Fruit fly (Drosophila melanogaster) whole organism, embryonic: ENCODE measurements around the gene NK7.1.

ENCODE experiments used
- B-H2 ChIP-seq: fragments of 200-800 bp; sonication (Bioruptor generic); optimal IDR thresholded peaks from 2 replicates; lab custom pipeline; 2018; ENCODE audit warnings: missing biosample characterization, mild to moderate bottlenecking, missing genetic modification characterization
- CG10321 ChIP-seq: fragments of 200-800 bp; sonication (Bioruptor generic); IDR thresholded peaks from 2 replicates; pipeline ENCODE4 v1.3.6; 2022; ENCODE audit warnings: missing biosample characterization, missing genetic modification characterization
- CG11398 ChIP-seq: fragments of 200-800 bp; sonication (Bioruptor generic); optimal IDR thresholded peaks from 2 replicates; lab custom pipeline; 2016; ENCODE audit warnings: missing biosample characterization, missing genetic modification characterization
- CG11696 ChIP-seq: fragments of 200-800 bp; sonication (Bioruptor generic); IDR thresholded peaks from 2 replicates; pipeline ENCODE4 v1.3.6; 2022; ENCODE audit warnings: missing biosample characterization, missing genetic modification characterization
- CG12744 ChIP-seq: fragments of 200-800 bp; sonication (Bioruptor generic); optimal IDR thresholded peaks from 2 replicates; lab custom pipeline; 2016; ENCODE audit warnings: missing biosample characterization, missing genetic modification characterization
- CG12769 ChIP-seq: fragments of 200-800 bp; sonication (Bioruptor generic); optimal IDR thresholded peaks from 2 replicates; lab custom pipeline; 2019; ENCODE audit warnings: missing biosample characterization, mild to moderate bottlenecking, missing genetic modification characterization, moderate library complexity
- CG15269 ChIP-seq: fragments of 200-800 bp; sonication (Bioruptor generic); optimal IDR thresholded peaks from 2 replicates; lab custom pipeline; 2018; ENCODE audit warnings: missing biosample characterization, mild to moderate bottlenecking, missing genetic modification characterization, moderate library complexity
- CG1603 ChIP-seq: fragments of 200-800 bp; sonication (Bioruptor generic); optimal IDR thresholded peaks from 2 replicates; lab custom pipeline; 2019; ENCODE audit warnings: missing biosample characterization, mild to moderate bottlenecking, missing genetic modification characterization, moderate library complexity
- CG17385 ChIP-seq: fragments of 200-800 bp; sonication (Bioruptor generic); optimal IDR thresholded peaks from 3 replicates; lab custom pipeline; 2018; ENCODE audit warnings: missing biosample characterization, mild to moderate bottlenecking, missing genetic modification characterization
- CG18599 ChIP-seq: fragments of 200-800 bp; sonication (Bioruptor generic); optimal IDR thresholded peaks from 3 replicates; lab custom pipeline; 2017; ENCODE audit warnings: missing biosample characterization, missing genetic modification characterization, mild to moderate bottlenecking, moderate library complexity, missing genetic modification reagents
- CG32532 ChIP-seq: fragments of 200-800 bp; sonication (Bioruptor generic); IDR thresholded peaks from 2 replicates; pipeline ENCODE4 v1.3.6; 2022; ENCODE audit warnings: missing biosample characterization, missing genetic modification characterization
- CG4820 ChIP-seq: fragments of 200-800 bp; sonication (Bioruptor generic); optimal IDR thresholded peaks from 3 replicates; lab custom pipeline; 2016; ENCODE audit warnings: missing biosample characterization, missing genetic modification characterization
- CG6175 ChIP-seq: fragments of 200-800 bp; sonication (Bioruptor generic); IDR thresholded peaks from 3 replicates; pipeline ENCODE4 v1.3.6; 2022; ENCODE audit warnings: missing biosample characterization, missing genetic modification characterization
- CG7745 ChIP-seq: fragments of 200-800 bp; sonication (Bioruptor generic); optimal IDR thresholded peaks from 2 replicates; lab custom pipeline; 2018; ENCODE audit warnings: missing biosample characterization, mild to moderate bottlenecking, missing genetic modification characterization, moderate library complexity
- CG8281 ChIP-seq: fragments of 200-800 bp; sonication (Bioruptor generic); optimal IDR thresholded peaks from 2 replicates; lab custom pipeline; 2018; ENCODE audit warnings: missing biosample characterization, mild to moderate bottlenecking, missing genetic modification characterization, moderate library complexity
- CG9876 ChIP-seq: fragments of 200-800 bp; sonication (Bioruptor generic); optimal IDR thresholded peaks from 2 replicates; lab custom pipeline; 2016; ENCODE audit warnings: missing biosample characterization, missing genetic modification characterization
- Chrac-16 ChIP-seq: fragments of 200-800 bp; sonication (Bioruptor generic); optimal IDR thresholded peaks from 3 replicates; lab custom pipeline; 2016; ENCODE audit warnings: missing biosample characterization, missing genetic modification characterization
- Deaf1 ChIP-seq: fragments of 200-800 bp; optimal IDR thresholded peaks from 3 replicates; lab custom pipeline; 2019; ENCODE audit warnings: missing biosample characterization, mild to moderate bottlenecking, missing genetic modification characterization, moderate library complexity
- Dfd ChIP-seq, 2 experiments: fragments of >200 bp; optimal IDR thresholded peaks; 2 replicates each; lab custom pipeline; 2017; ENCODE audit warnings: missing biosample characterization in 2 of 2, missing genetic modification characterization in 2 of 2
- Ets65A ChIP-seq: fragments of 200-800 bp; sonication (Bioruptor generic); peaks from one replicate; lab custom pipeline; 2016; ENCODE audit warnings: missing biosample characterization, missing genetic modification characterization
- Ets97D ChIP-seq: fragments of 200-800 bp; sonication (Bioruptor generic); optimal IDR thresholded peaks from 3 replicates; lab custom pipeline; 2016; ENCODE audit warnings: missing biosample characterization, missing genetic modification characterization
- Mad ChIP-seq: fragments of 200-800 bp; sonication (Bioruptor generic); optimal IDR thresholded peaks from 2 replicates; lab custom pipeline; 2016; ENCODE audit warnings: missing biosample characterization, missing genetic modification characterization
- Max ChIP-seq: fragments of 200-800 bp; sonication (Bioruptor generic); optimal IDR thresholded peaks from 2 replicates; lab custom pipeline; 2016; ENCODE audit warnings: missing biosample characterization, mild to moderate bottlenecking, missing genetic modification characterization
- NC2β ChIP-seq: fragments of 200-800 bp; sonication (Bioruptor generic); optimal IDR thresholded peaks from 2 replicates; lab custom pipeline; 2016; ENCODE audit warnings: missing biosample characterization, missing genetic modification characterization
- NK7.1 ChIP-seq: fragments of 200-800 bp; sonication (Bioruptor generic); optimal IDR thresholded peaks from 3 replicates; lab custom pipeline; 2016; ENCODE audit warnings: missing biosample characterization, missing genetic modification characterization
- PHDP ChIP-seq: fragments of 200-800 bp; sonication (Bioruptor generic); optimal IDR thresholded peaks from 3 replicates; lab custom pipeline; 2018; ENCODE audit warnings: missing biosample characterization, mild to moderate bottlenecking, missing genetic modification characterization, moderate library complexity
- Rfx ChIP-seq: fragments of 200-800 bp; sonication (Bioruptor generic); IDR thresholded peaks from 2 replicates; pipeline ENCODE4 v1.3.6; 2022; ENCODE audit warnings: missing biosample characterization, missing genetic modification characterization
- Sox100B ChIP-seq: fragments of 200-800 bp; sonication (Bioruptor generic); optimal IDR thresholded peaks from 3 replicates; lab custom pipeline; 2018; ENCODE audit warnings: missing biosample characterization, mild to moderate bottlenecking, missing genetic modification characterization
- Stat92E ChIP-seq, 3 experiments: fragments of >200 bp in 2 of 3; fragments of 200-800 bp in 1 of 3; sonication (Bioruptor generic) in 1 of 3; optimal IDR thresholded peaks; 2 replicates each; lab custom pipeline; 2017 to 2019; ENCODE audit warnings: missing biosample characterization in 3 of 3, missing genetic modification characterization in 3 of 3, mild to moderate bottlenecking in 1 of 3, moderate library complexity in 1 of 3
- ab ChIP-seq: fragments of 200-800 bp; sonication (Bioruptor generic); optimal IDR thresholded peaks from 2 replicates; lab custom pipeline; 2016; ENCODE audit warnings: missing biosample characterization, missing genetic modification characterization
- ap ChIP-seq: fragments of 200-800 bp; sonication (Bioruptor generic); IDR thresholded peaks from 2 replicates; pipeline ENCODE4 v1.3.6; 2022; ENCODE audit warnings: missing biosample characterization, missing genetic modification characterization
- bab2 ChIP-seq: fragments of 200-800 bp; sonication (Bioruptor generic); optimal IDR thresholded peaks from 2 replicates; lab custom pipeline; 2016; ENCODE audit warnings: missing biosample characterization, missing genetic modification characterization
- corto ChIP-seq: fragments of 200-800 bp; sonication (Bioruptor generic); optimal IDR thresholded peaks from 2 replicates; lab custom pipeline; 2016; ENCODE audit warnings: missing biosample characterization, mild to moderate bottlenecking, missing genetic modification characterization, moderate library complexity
- crp ChIP-seq, 2 experiments: fragments of 200-800 bp; sonication (Bioruptor generic); optimal IDR thresholded peaks; 2 replicates in 1 of 2; 3 replicates in 1 of 2; lab custom pipeline; 2017; ENCODE audit warnings: missing biosample characterization in 2 of 2, missing genetic modification characterization in 2 of 2, mild to moderate bottlenecking in 1 of 2, moderate library complexity in 1 of 2
- ewg ChIP-seq: fragments of 200-800 bp; sonication (Bioruptor generic); optimal IDR thresholded peaks from 3 replicates; lab custom pipeline; 2017; ENCODE audit warnings: mild to moderate bottlenecking, missing biosample characterization, missing genetic modification reagents, missing genetic modification characterization
- eyg ChIP-seq: fragments of 200-800 bp; sonication (Bioruptor generic); optimal IDR thresholded peaks from 3 replicates; lab custom pipeline; 2016; ENCODE audit warnings: missing biosample characterization, missing genetic modification characterization
- grn ChIP-seq: fragments of 200-800 bp; sonication (Bioruptor generic); optimal IDR thresholded peaks from 3 replicates; lab custom pipeline; 2017; ENCODE audit warnings: missing biosample characterization, missing genetic modification characterization
- lov ChIP-seq, 2 experiments: fragments of 200-800 bp in 1 of 2; fragments of >200 bp in 1 of 2; sonication (Bioruptor generic) in 1 of 2; IDR thresholded peaks in 1 of 2; optimal IDR thresholded peaks in 1 of 2; 2 replicates in 1 of 2; 3 replicates in 1 of 2; pipeline versions ENCODE4 v1.3.6 to Lab custom; 2017 to 2022; ENCODE audit warnings: missing biosample characterization in 1 of 2, missing genetic modification characterization in 1 of 2
- mam ChIP-seq: fragments of 200-800 bp; sonication (Bioruptor generic); optimal IDR thresholded peaks from 3 replicates; lab custom pipeline; 2016; ENCODE audit warnings: missing biosample characterization, missing genetic modification characterization
- pan ChIP-seq, 4 experiments: fragments of >200 bp in 3 of 4; fragments of 200-800 bp in 1 of 4; sonication (Bioruptor generic) in 1 of 4; optimal IDR thresholded peaks in 3 of 4; IDR thresholded peaks in 1 of 4; 2 replicates each; pipeline versions ENCODE4 v1.3.6 to Lab custom; 2017 to 2022; ENCODE audit warnings: missing biosample characterization in 2 of 4, missing genetic modification characterization in 2 of 4, mixed read lengths in 1 of 4
- pb ChIP-seq: fragments of 200-800 bp; sonication (Bioruptor generic); optimal IDR thresholded peaks from 3 replicates; lab custom pipeline; 2016; ENCODE audit warnings: missing biosample characterization, missing genetic modification characterization
- scrt ChIP-seq: fragments of 200-800 bp; sonication (Bioruptor generic); optimal IDR thresholded peaks from 2 replicates; lab custom pipeline; 2018; ENCODE audit warnings: missing biosample characterization, mild to moderate bottlenecking, missing genetic modification characterization, moderate library complexity
- sd ChIP-seq: fragments of 200-800 bp; sonication (Bioruptor generic); optimal IDR thresholded peaks from 3 replicates; lab custom pipeline; 2018; ENCODE audit warnings: missing biosample characterization, mild to moderate bottlenecking, missing genetic modification characterization, moderate library complexity
- slbo ChIP-seq: fragments of 200-800 bp; sonication (Bioruptor generic); IDR thresholded peaks from 2 replicates; pipeline ENCODE4 v1.3.6; 2022; ENCODE audit warnings: missing biosample characterization, missing genetic modification characterization
- sob ChIP-seq: fragments of 200-800 bp; sonication (Bioruptor generic); IDR thresholded peaks from 2 replicates; pipeline ENCODE4 v1.3.6; 2022; ENCODE audit warnings: missing biosample characterization, missing genetic modification characterization
- sr ChIP-seq: fragments of 200-800 bp; sonication (Bioruptor generic); IDR thresholded peaks from 3 replicates; pipeline ENCODE4 v1.3.6; 2022; ENCODE audit warnings: missing biosample characterization, missing genetic modification characterization
- stwl ChIP-seq: fragments of 200-800 bp; sonication (Bioruptor generic); optimal IDR thresholded peaks from 3 replicates; lab custom pipeline; 2018; ENCODE audit warnings: missing biosample characterization, mild to moderate bottlenecking, missing genetic modification characterization, moderate library complexity
- tio ChIP-seq: fragments of 200-800 bp; sonication (Bioruptor generic); optimal IDR thresholded peaks from 2 replicates; lab custom pipeline; 2017; ENCODE audit warnings: missing biosample characterization, missing genetic modification characterization, inconsistent platforms
- vvl ChIP-seq: fragments of 200-800 bp; sonication (Bioruptor generic); IDR thresholded peaks from 2 replicates; pipeline ENCODE4 v1.3.6; 2022; ENCODE audit warnings: missing biosample characterization, missing genetic modification characterization

NK7.1 gene

DNA sequence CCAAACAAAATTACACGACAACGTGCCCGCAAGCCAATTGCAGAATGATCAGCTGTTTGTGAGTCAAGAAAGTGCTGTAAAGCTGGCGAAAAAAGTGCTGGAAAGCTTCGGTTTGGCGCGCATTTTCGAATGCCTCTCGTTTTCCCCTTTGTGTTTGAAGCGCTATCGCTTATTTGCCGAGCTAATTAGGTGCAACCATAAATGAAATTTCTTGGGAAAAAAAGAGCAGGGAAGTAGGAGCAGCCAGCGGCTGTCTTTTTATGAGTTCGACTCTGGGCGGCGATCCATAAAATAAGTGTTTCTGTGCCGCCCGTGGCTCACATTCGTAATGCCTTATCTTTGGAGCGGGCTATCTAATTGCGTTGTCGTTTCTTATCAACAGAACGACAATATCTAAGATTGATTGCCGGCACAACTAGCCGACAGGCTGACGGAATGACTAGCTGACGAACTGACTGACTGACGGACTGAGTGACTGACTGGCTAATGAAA, 11.0 kb downstream of the NK7.1 start, which contains the start of gene Dnaaf5 (continued):
- peak in 1 of 3 experiments; percentile 45 for TF ChIP-seq Stat92E (GFP tag; optimal IDR thresholded peaks at IDR 0.05; lab: Kevin White, UChicago)
- TF ChIP-seq CG18599 (GFP tag; lab: Kevin White, UChicago), result peak; percentile 51
- no peak for TF ChIP-seq Max (GFP tag; lab: Kevin White, UChicago)
- TF ChIP-seq ab (GFP tag; lab: Kevin White, UChicago), result no peak
- TF ChIP-seq CG32532 (GFP tag; lab: Robert Waterston, UW), result peak; percentile 20; the same call in 1 of the 2 replicates
- TF ChIP-seq Mad (GFP tag; lab: Kevin White, UChicago), result no peak
- TF ChIP-seq pb (GFP tag; lab: Kevin White, UChicago), result peak; percentile 15
- peak; percentile 37 for TF ChIP-seq CG1603 (tag; lab: Kevin White, UChicago)
- TF ChIP-seq slbo (GFP tag; lab: Robert Waterston, UW), result peak; percentile 50
- no peak for TF ChIP-seq sr (GFP tag; lab: Robert Waterston, UW)
- TF ChIP-seq CG12769 (tag; lab: Kevin White, UChicago), result peak; percentile 83
- TF ChIP-seq CG10321 (GFP tag; lab: Robert Waterston, UW), result no peak
- TF ChIP-seq Ets65A (GFP tag; lab: Kevin White, UChicago), result no peak
- peak; percentile 98 for TF ChIP-seq grn (GFP tag; lab: Kevin White, UChicago)
- TF ChIP-seq CG12744 (GFP tag; lab: Kevin White, UChicago), result peak; percentile 1
- TF ChIP-seq CG9876 (GFP tag; lab: Kevin White, UChicago), result no peak
- TF ChIP-seq ewg (GFP tag; lab: Kevin White, UChicago), result no peak
- no peak for TF ChIP-seq Sox100B (GFP tag; lab: Kevin White, UChicago)
- TF ChIP-seq CG4820, result no peak
- peak; percentile 58 for TF ChIP-seq lov (optimal IDR thresholded peaks at IDR 0.05; lab: Kevin White, UChicago)
- TF ChIP-seq lov (GFP tag; IDR thresholded peaks at IDR 0.05; lab: Robert Waterston, UW), result no peak
- TF ChIP-seq ap (GFP tag; lab: Robert Waterston, UW), result no peak
- no peak for TF ChIP-seq tio (GFP tag; lab: Kevin White, UChicago)
- TF ChIP-seq pan (optimal IDR thresholded peaks at IDR 0.05; lab: Kevin White, UChicago), result no peak
- no peak for TF ChIP-seq pan (GFP tag; optimal IDR thresholded peaks at IDR 0.05 in 1 of 2, IDR thresholded peaks at IDR 0.05 in 1 of 2)
- peak; percentile 47 for TF ChIP-seq CG7745 (tag; lab: Kevin White, UChicago)
- peak; percentile 14 for TF ChIP-seq sd (tag; lab: Kevin White, UChicago)
- no peak for TF ChIP-seq mam
- no peak for TF ChIP-seq corto
- TF ChIP-seq Ets97D (GFP tag; lab: Kevin White, UChicago), result peak; percentile 7
- peak; percentile 20 for TF ChIP-seq CG11398 (GFP tag; lab: Kevin White, UChicago)
- TF ChIP-seq Deaf1 (tag; lab: Kevin White, UChicago), result peak; percentile 32
- no peak for TF ChIP-seq Chrac-16
- 0 out of 2 replicates have a peak, but pooled peaks have one; percentile 10 for TF ChIP-seq CG11696 (GFP tag; lab: Robert Waterston, UW)
- TF ChIP-seq CG17385, result peak; percentile 42
- TF ChIP-seq CG15269, result peak; percentile 1
- 0 out of 2 replicates have a peak, but pooled peaks have one; percentile 30 for TF ChIP-seq Rfx (GFP tag; lab: Robert Waterston, UW)
- 0 out of 2 replicates have a peak, but pooled peaks have one; percentile 34 for TF ChIP-seq vvl (GFP tag; lab: Robert Waterston, UW)
- peak; percentile 27 for TF ChIP-seq eyg (GFP tag; lab: Kevin White, UChicago)
- peak; percentile 11 for TF ChIP-seq PHDP
- TF ChIP-seq Dfd (GFP tag; optimal IDR thresholded peaks at IDR 0.05; lab: Kevin White, UChicago), result no peak
- peak; percentile 100 for TF ChIP-seq CG8281 (tag; lab: Kevin White, UChicago)
- peak in 1 of 2 experiments; percentile 86 for TF ChIP-seq crp (GFP tag; optimal IDR thresholded peaks at IDR 0.05; lab: Kevin White, UChicago)
- peak; percentile 21 for TF ChIP-seq B-H2 (GFP tag; lab: Kevin White, UChicago)
- peak; percentile 31; the same call in 1 of the 2 replicates for TF ChIP-seq sob (GFP tag; lab: Robert Waterston, UW)
- TF ChIP-seq stwl (tag; lab: Kevin White, UChicago), result peak; percentile 12
- no peak for TF ChIP-seq bab2
- TF ChIP-seq scrt (GFP tag; lab: Kevin White, UChicago), result no peak
- peak; percentile 21 for TF ChIP-seq NC2β (GFP tag; lab: Kevin White, UChicago)
- TF ChIP-seq CG6175 (GFP tag; lab: Robert Waterston, UW), result peak; percentile 48; the same call in 1 of the 3 replicates
- TF ChIP-seq NK7.1 (GFP tag; lab: Kevin White, UChicago), result no peak
